Fruit fly (Drosophila melanogaster) whole organism, embryonic: ENCODE measurements around the gene spdo.
A peak's percentile ranks its signal among the peaks of the same experiment; 100 is the strongest.

ENCODE experiments used
- CG11085 ChIP-seq: fragments of 200-800 bp; sonication (Bioruptor generic); IDR thresholded peaks from 2 replicates; pipeline ENCODE4 v1.3.6; 2022; ENCODE audit warnings: missing biosample characterization, missing genetic modification characterization
- CG11504 ChIP-seq: fragments of 200-800 bp; sonication (Bioruptor generic); optimal IDR thresholded peaks from 3 replicates; lab custom pipeline; 2019; ENCODE audit warnings: missing biosample characterization, mild to moderate bottlenecking, missing genetic modification characterization, moderate library complexity
- CG2120 ChIP-seq: fragments of 200-800 bp; sonication (Bioruptor generic); optimal IDR thresholded peaks from 3 replicates; lab custom pipeline; 2016; ENCODE audit warnings: missing biosample characterization, missing genetic modification characterization
- CG4820 ChIP-seq: fragments of 200-800 bp; sonication (Bioruptor generic); optimal IDR thresholded peaks from 3 replicates; lab custom pipeline; 2016; ENCODE audit warnings: missing biosample characterization, missing genetic modification characterization
- CG6791 ChIP-seq: fragments of 200-800 bp; sonication (Bioruptor generic); IDR thresholded peaks from 3 replicates; pipeline ENCODE4 v1.3.6; 2022; ENCODE audit warnings: missing biosample characterization, missing genetic modification characterization; ENCODE audit not compliant: partially characterized antibody
- CG8924 ChIP-seq: fragments of 200-800 bp; optimal IDR thresholded peaks from 3 replicates; lab custom pipeline; 2019; ENCODE audit warnings: missing biosample characterization, mild to moderate bottlenecking, missing genetic modification characterization, moderate library complexity
- Sin3A ChIP-seq: fragments of >200 bp; optimal IDR thresholded peaks from 2 replicates; lab custom pipeline; 2018
- bcd ChIP-seq: fragments of 200-800 bp; sonication (Bioruptor generic); optimal IDR thresholded peaks from 2 replicates; lab custom pipeline; 2017; ENCODE audit warnings: missing biosample characterization, mild to moderate bottlenecking, missing genetic modification characterization
- hb ChIP-seq: fragments of 200-800 bp; sonication (Bioruptor generic); IDR thresholded peaks from 3 replicates; pipeline ENCODE4 v1.3.6; 2022; ENCODE audit warnings: missing biosample characterization, missing genetic modification characterization; ENCODE audit not compliant: partially characterized antibody
- prd ChIP-seq, 3 experiments: fragments of >200 bp in 2 of 3; fragments of 200-800 bp in 1 of 3; sonication (Bioruptor generic) in 1 of 3; optimal IDR thresholded peaks in 2 of 3; IDR thresholded peaks in 1 of 3; 2 replicates in 2 of 3; 3 replicates in 1 of 3; pipeline versions ENCODE4 v1.3.6 to Lab custom; 2017 to 2022; ENCODE audit warnings: missing biosample characterization in 1 of 3, missing genetic modification characterization in 1 of 3
- sim ChIP-seq: fragments of 200-800 bp; sonication (Bioruptor generic); IDR thresholded peaks from 2 replicates; pipeline ENCODE4 v1.3.6; 2022; ENCODE audit warnings: missing biosample characterization, missing genetic modification characterization
- unc-4 ChIP-seq: fragments of 200-800 bp; sonication (Bioruptor generic); IDR thresholded peaks from 2 replicates; pipeline ENCODE4 v1.3.6; 2022; ENCODE audit warnings: missing biosample characterization, missing genetic modification characterization; ENCODE audit not compliant: partially characterized antibody
- usp ChIP-seq: fragments of >200 bp; optimal IDR thresholded peaks from 2 replicates; lab custom pipeline; 2017; ENCODE audit warnings: missing biosample characterization, missing genetic modification characterization
- zen2 ChIP-seq: fragments of 200-800 bp; sonication (Bioruptor generic); IDR thresholded peaks from 3 replicates; pipeline ENCODE4 v1.3.6; 2022; ENCODE audit warnings: missing biosample characterization, missing genetic modification characterization; ENCODE audit not compliant: partially characterized antibody

dm6 chr3R:30526799-30527465 lies 50.4 kb downstream of the spdo start, which contains the start of gene jdp:
- TF ChIP-seq CG11085 (no peak), hb (GFP tag; lab: Robert Waterston, UW) (no peak), bcd (GFP tag; lab: Kevin White, UChicago) (no peak), zen2 (GFP tag; lab: Robert Waterston, UW) (peak; percentile 9; the same call in 1 of the 3 replicates), CG4820 (no peak), Sin3A (no peak), CG11504 (tag; lab: Kevin White, UChicago) (no peak), CG2120 (GFP tag; lab: Kevin White, UChicago) (no peak), usp (GFP tag; lab: Kevin White, UChicago) (no peak), sim (GFP tag; lab: Robert Waterston, UW) (no peak), prd (optimal IDR thresholded peaks at IDR 0.05; lab: Kevin White, UChicago) (no peak), prd (GFP tag; IDR thresholded peaks at IDR 0.05; lab: Robert Waterston, UW) (no peak), unc-4 (GFP tag; lab: Robert Waterston, UW) (no peak), CG8924 (peak; percentile 5), CG6791 (GFP tag; lab: Robert Waterston, UW) (0 out of 3 replicates have a peak, but pooled peaks have one; percentile 29)
